Worm (Caenorhabditis elegans): ENCODE data around the gene mat-3.
A peak's percentile ranks its signal among the peaks of the same experiment; 100 is the strongest.

Gene mat-3

DNA sequence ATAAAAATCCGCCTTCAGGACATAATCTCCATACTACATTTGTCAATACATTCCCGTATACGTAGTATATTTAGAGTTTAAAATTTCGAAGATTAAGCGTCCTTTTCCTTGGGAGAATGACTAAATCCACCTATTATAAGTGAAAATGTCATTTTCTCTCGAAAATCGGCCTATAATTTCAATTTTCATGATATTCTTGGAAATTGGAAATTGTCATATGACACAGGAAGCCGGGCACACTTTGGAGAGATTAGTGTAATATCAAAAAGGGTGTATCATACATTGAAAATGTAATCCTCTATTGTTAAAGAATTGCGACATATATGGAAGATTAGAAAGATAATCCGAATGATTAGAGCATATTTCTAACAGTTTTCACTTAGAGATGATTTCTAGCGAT lies 7.5 kb downstream of the mat-3 start:
- TF ChIP-seq elt-2 (tag; optimal IDR thresholded peaks at IDR 0.05) (no peak), fkh-4 (tag; optimal IDR thresholded peaks at IDR 0.05; ENCODE audit: borderline replicate concordance) (peak; percentile 80), ceh-90 (tag; optimal IDR thresholded peaks at IDR 0.05) (no peak), nhr-19 (GFP tag; conservative IDR thresholded peaks at IDR 0.05) (0 out of 2 replicates have a peak, but pooled peaks have one; percentile 10), fkh-8 (tag; optimal IDR thresholded peaks at IDR 0.05) (peak; percentile 95), lin-35 (GFP tag; optimal IDR thresholded peaks at IDR 0.05) (no peak), sup-37 (GFP tag; optimal IDR thresholded peaks at IDR 0.05) (no peak), nhr-85 (tag) (peak; percentile 50), efl-1 (optimal IDR thresholded peaks at IDR 0.05) (no peak), efl-1 (GFP tag; optimal IDR thresholded peaks at IDR 0.05 in 1 of 2) (no peak), blmp-1 (tag; optimal IDR thresholded peaks at IDR 0.05) (no peak), skn-1 (tag; optimal IDR thresholded peaks at IDR 0.05) (no peak), aha-1 (tag; optimal IDR thresholded peaks at IDR 0.05) (no peak), lin-39 (tag; optimal IDR thresholded peaks at IDR 0.05) (no peak), swsn-7 (tag; optimal IDR thresholded peaks at IDR 0.05) (peak; percentile 60), unc-130 (tag; optimal IDR thresholded peaks at IDR 0.05) (no peak), ceh-8 (GFP tag; optimal IDR thresholded peaks at IDR 0.05) (no peak), F16B12.6 (tag; optimal IDR thresholded peaks at IDR 0.05) (no peak), ztf-4 (tag; optimal IDR thresholded peaks at IDR 0.05) (no peak), nhr-20 (tag; optimal IDR thresholded peaks at IDR 0.05) (peak; percentile 41), mep-1 (tag; optimal IDR thresholded peaks at IDR 0.05) (no peak), nhr-71 (tag; optimal IDR thresholded peaks at IDR 0.05) (peak; percentile 83), zip-4 (GFP tag; optimal IDR thresholded peaks at IDR 0.05) (no peak), unc-98 (GFP tag; IDR thresholded peaks at IDR 0.05) (no peak), pqm-1 (tag; optimal IDR thresholded peaks at IDR 0.05) (no peak), egl-13 (tag; optimal IDR thresholded peaks at IDR 0.05) (peak; percentile 77), lin-14 (GFP tag; optimal IDR thresholded peaks at IDR 0.05) (no peak), lin-15B (tag; optimal IDR thresholded peaks at IDR 0.05) (no peak), ets-5 (GFP tag; IDR thresholded peaks at IDR 0.05) (no peak), ces-1 (GFP tag; optimal IDR thresholded peaks at IDR 0.05) (no peak), lir-3 (tag; optimal IDR thresholded peaks at IDR 0.05; ENCODE audit: poor library complexity) (no peak), efl-3 (GFP tag; optimal IDR thresholded peaks at IDR 0.05) (no peak), fos-1 (tag; optimal IDR thresholded peaks at IDR 0.05) (no peak), tlp-1 (tag; optimal IDR thresholded peaks at IDR 0.05) (no peak), pag-3 (tag; optimal IDR thresholded peaks at IDR 0.05; ENCODE audit: borderline replicate concordance, insufficient read depth) (no peak), xbp-1 (tag; optimal IDR thresholded peaks at IDR 0.05) (peak; percentile 6), jun-1 (tag; optimal IDR thresholded peaks at IDR 0.05) (peak; percentile 1), hlh-17 (GFP tag; optimal IDR thresholded peaks at IDR 0.05; ENCODE audit: borderline replicate concordance) (no peak), lin-13 (GFP tag; optimal IDR thresholded peaks at IDR 0.05) (no peak), aly-2 (tag; optimal IDR thresholded peaks at IDR 0.05) (no peak), Y116A8C.19 (tag; optimal IDR thresholded peaks at IDR 0.05; ENCODE audit: borderline replicate concordance) (no peak), vab-15 (tag; optimal IDR thresholded peaks at IDR 0.05) (no peak), ceh-88 (GFP tag; IDR thresholded peaks at IDR 0.05) (no peak), rnt-1 (tag; optimal IDR thresholded peaks at IDR 0.05) (no peak), nhr-77 (tag; optimal IDR thresholded peaks at IDR 0.05) (no peak), C16A3.4 (tag; optimal IDR thresholded peaks at IDR 0.05) (no peak), pax-3 (tag; optimal IDR thresholded peaks at IDR 0.05) (peak; percentile 97), nhr-47 (tag; optimal IDR thresholded peaks at IDR 0.05) (peak; percentile 91), dsc-1 (tag; optimal IDR thresholded peaks at IDR 0.05) (peak; percentile 100), alr-1 (tag; optimal IDR thresholded peaks at IDR 0.05; ENCODE audit: borderline replicate concordance) (no peak), fkh-10 (GFP tag; optimal IDR thresholded peaks at IDR 0.05) (no peak), irx-1 (tag; optimal IDR thresholded peaks at IDR 0.05) (peak; percentile 11), lsy-2 (tag; optimal IDR thresholded peaks at IDR 0.05) (peak in 1 of 2 experiments; percentile 55), sptf-1 (tag; optimal IDR thresholded peaks at IDR 0.05) (no peak)

Measured in whole organism, L1 larva.